Worm (Caenorhabditis elegans): ENCODE data around the gene F25B5.5.

F25B5.5 gene

DNA sequence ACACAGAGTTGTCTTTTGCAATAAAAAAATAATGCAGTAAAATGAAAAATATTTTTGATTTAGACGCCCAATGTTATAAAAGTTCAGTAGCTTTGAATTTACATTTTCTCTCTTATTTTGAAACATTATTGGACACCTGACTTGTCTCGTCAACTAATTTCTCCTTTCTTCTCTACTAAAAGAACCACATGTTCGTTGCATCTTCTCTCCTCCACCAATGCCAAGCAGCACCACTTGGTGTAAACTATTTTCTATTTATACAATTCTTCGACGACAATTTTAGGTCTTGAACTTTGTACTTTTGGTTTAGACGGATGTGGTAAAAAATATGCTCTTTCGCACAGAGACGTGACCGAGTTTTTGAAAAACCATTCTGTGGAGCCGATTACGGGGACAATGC lies 15.3 kb downstream of the F25B5.5 start:
- TF ChIP-seq unc-120 (tag; optimal IDR thresholded peaks at IDR 0.05; ENCODE audit: poor library complexity, severe bottlenecking) (peak; percentile 17), lin-32 (GFP tag; optimal IDR thresholded peaks at IDR 0.05) (no peak), unc-62 (GFP tag; optimal IDR thresholded peaks at IDR 0.05) (peak; percentile 27), hlh-1 (tag; optimal IDR thresholded peaks at IDR 0.05) (peak; percentile 95), lin-13 (tag; optimal IDR thresholded peaks at IDR 0.05) (no peak)

- TF ChIP-seq snpc-4 (tag; optimal IDR thresholded peaks at IDR 0.05): no peak
- no peak for TF ChIP-seq M03D4.4 (tag; optimal IDR thresholded peaks at IDR 0.05)
- no peak for TF ChIP-seq lsy-2 (tag; optimal IDR thresholded peaks at IDR 0.05)
- no peak for TF ChIP-seq nhr-237 (tag; optimal IDR thresholded peaks at IDR 0.05)
- no peak for TF ChIP-seq ham-2 (GFP tag; optimal IDR thresholded peaks at IDR 0.05)
- peak; percentile 4 for TF ChIP-seq mep-1 (tag; optimal IDR thresholded peaks at IDR 0.05)
- TF ChIP-seq lin-13 (tag; optimal IDR thresholded peaks at IDR 0.05): peak; percentile 9
- no peak for TF ChIP-seq unc-39 (tag; optimal IDR thresholded peaks at IDR 0.05)
- peak; percentile 72 for TF ChIP-seq ces-1 (GFP tag; optimal IDR thresholded peaks at IDR 0.05)
- TF ChIP-seq hlh-1 (tag; optimal IDR thresholded peaks at IDR 0.05): no peak
- no peak for TF ChIP-seq ztf-11 (tag; optimal IDR thresholded peaks at IDR 0.05)
- TF ChIP-seq pha-4 (tag; optimal IDR thresholded peaks at IDR 0.05): peak; percentile 1
- no peak for TF ChIP-seq mab-5 (tag; optimal IDR thresholded peaks at IDR 0.05)
- no peak for TF ChIP-seq bed-3 (GFP tag; optimal IDR thresholded peaks at IDR 0.05)
Observed at ce11 chrIII:5925724-5926123, 20.2 kb downstream of the F25B5.5 start, which contains the start of the genes dnc-2 and bcl-7. Gene dnc-2, minus strand, starts transcription at chrIII:5925756. Gene bcl-7, plus strand, starts transcription at chrIII:5926086.

DNA sequence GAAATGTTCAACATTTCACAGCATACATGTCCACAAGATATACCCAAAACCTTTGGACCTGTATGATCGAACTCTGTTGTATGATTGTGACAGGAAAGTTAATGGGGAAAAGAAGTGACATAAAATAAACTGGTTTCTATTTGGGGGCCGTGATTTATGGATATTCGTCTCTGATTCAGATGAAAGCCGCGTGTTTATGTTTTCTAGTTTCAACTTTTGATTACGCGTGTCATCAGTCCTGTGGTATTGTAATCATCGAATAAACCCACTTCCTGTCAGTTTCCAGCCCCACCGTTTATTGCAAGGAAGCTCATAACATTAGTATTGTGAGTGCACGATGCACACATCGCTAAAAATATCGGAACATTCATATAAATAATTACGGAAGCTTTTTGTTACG lies 23.7 kb downstream of the F25B5.5 start:
- TF ChIP-seq nhr-237 (tag; optimal IDR thresholded peaks at IDR 0.05) (no peak), elt-3 (tag; optimal IDR thresholded peaks at IDR 0.05) (no peak), ham-2 (GFP tag; optimal IDR thresholded peaks at IDR 0.05) (no peak), flh-1 (GFP tag; optimal IDR thresholded peaks at IDR 0.05) (no peak), nhr-12 (tag; optimal IDR thresholded peaks at IDR 0.05) (no peak), elt-1 (tag; optimal IDR thresholded peaks at IDR 0.05; ENCODE audit: borderline replicate concordance, insufficient read depth) (no peak), ces-1 (GFP tag; optimal IDR thresholded peaks at IDR 0.05) (no peak)

- TF ChIP-seq ceh-43 (GFP tag; optimal IDR thresholded peaks at IDR 0.05): no peak
- no peak for TF ChIP-seq blmp-1 (tag; optimal IDR thresholded peaks at IDR 0.05)
- TF ChIP-seq ceh-39 (tag; optimal IDR thresholded peaks at IDR 0.05): no peak
- no peak for TF ChIP-seq tbx-8 (GFP tag; optimal IDR thresholded peaks at IDR 0.05)
- TF ChIP-seq nhr-76 (tag; optimal IDR thresholded peaks at IDR 0.05): no peak
- no peak for TF ChIP-seq cnd-1 (tag; optimal IDR thresholded peaks at IDR 0.05)
- no peak for TF ChIP-seq nhr-2 (tag; optimal IDR thresholded peaks at IDR 0.05)
- no peak for TF ChIP-seq ceh-83 (GFP tag; optimal IDR thresholded peaks at IDR 0.05)
- no peak for TF ChIP-seq mls-2 (tag; optimal IDR thresholded peaks at IDR 0.05)
- no peak for TF ChIP-seq hlh-1 (tag; optimal IDR thresholded peaks at IDR 0.05)
- no peak for TF ChIP-seq flh-1 (GFP tag; optimal IDR thresholded peaks at IDR 0.05)
- TF ChIP-seq zip-8 (tag; optimal IDR thresholded peaks at IDR 0.05): no peak
- no peak for TF ChIP-seq snpc-4 (tag; optimal IDR thresholded peaks at IDR 0.05)
- TF ChIP-seq M03D4.4 (tag; optimal IDR thresholded peaks at IDR 0.05): no peak
- TF ChIP-seq bed-3 (GFP tag; optimal IDR thresholded peaks at IDR 0.05): no peak
- TF ChIP-seq elt-3 (tag; optimal IDR thresholded peaks at IDR 0.05): no peak
- TF ChIP-seq unc-39 (tag; optimal IDR thresholded peaks at IDR 0.05): no peak
- TF ChIP-seq lin-32 (GFP tag; optimal IDR thresholded peaks at IDR 0.05): no peak
- TF ChIP-seq ztf-11 (tag; optimal IDR thresholded peaks at IDR 0.05): no peak
Observed at ce11 chrIII:5921067-5921678, 24.8 kb downstream of the F25B5.5 start.

- TF ChIP-seq ces-1 (GFP tag; optimal IDR thresholded peaks at IDR 0.05) (no peak), mab-5 (tag; optimal IDR thresholded peaks at IDR 0.05) (no peak), nhr-76 (tag; optimal IDR thresholded peaks at IDR 0.05) (no peak), tbx-8 (GFP tag; optimal IDR thresholded peaks at IDR 0.05) (no peak), zip-8 (tag; optimal IDR thresholded peaks at IDR 0.05) (no peak), ztf-11 (tag; optimal IDR thresholded peaks at IDR 0.05) (no peak), cnd-1 (tag; optimal IDR thresholded peaks at IDR 0.05) (no peak), bed-3 (GFP tag; optimal IDR thresholded peaks at IDR 0.05) (no peak), snpc-4 (tag; optimal IDR thresholded peaks at IDR 0.05) (no peak), nhr-237 (tag; optimal IDR thresholded peaks at IDR 0.05) (no peak), elt-1 (tag; optimal IDR thresholded peaks at IDR 0.05; ENCODE audit: borderline replicate concordance, insufficient read depth) (no peak), ceh-83 (GFP tag; optimal IDR thresholded peaks at IDR 0.05) (no peak), lin-32 (GFP tag; optimal IDR thresholded peaks at IDR 0.05) (no peak), ceh-39 (tag; optimal IDR thresholded peaks at IDR 0.05) (no peak), pha-4 (tag; optimal IDR thresholded peaks at IDR 0.05) (no peak), M03D4.4 (tag; optimal IDR thresholded peaks at IDR 0.05) (no peak)
Observed at ce11 chrIII:5919799-5920387, 26.0 kb downstream of the F25B5.5 start, which contains the start of the genes tdo-2 and C28H8.2. Gene tdo-2, minus strand, starts transcription at chrIII:5919955. Gene C28H8.2, plus strand, starts transcription at chrIII:5920322.

Data from whole organism, mixed stage, embryonic.